Fruit fly (Drosophila melanogaster): ENCODE results near the gene hng3.
A peak's percentile ranks its signal among the peaks of the same experiment; 100 is the strongest.

Gene hng3

dm6 chr3L:699368-700150 lies 55.7 kb downstream of the hng3 start (continued):
- no peak for TF ChIP-seq pan (optimal IDR thresholded peaks at IDR 0.05)

dm6 chr3L:698748-699367 lies 56.4 kb downstream of the hng3 start, which contains the start of gene CG13894:
CG13894 (minus strand) TSS chr3L:699144.
- TF ChIP-seq ey (GFP tag; optimal IDR thresholded peaks at IDR 0.05), result no peak
- TF ChIP-seq Hr78 (GFP tag; optimal IDR thresholded peaks at IDR 0.05), result no peak
- TF ChIP-seq GATAd (GFP tag; optimal IDR thresholded peaks at IDR 0.05), result no peak
- TF ChIP-seq lola (GFP tag; optimal IDR thresholded peaks at IDR 0.05), result no peak
- TF ChIP-seq Dif (GFP tag; optimal IDR thresholded peaks at IDR 0.05; ENCODE audit: partially characterized antibody), result no peak
- no peak for TF ChIP-seq dl (GFP tag; optimal IDR thresholded peaks at IDR 0.05; ENCODE audit: insufficient read depth in 1 of 2, partially characterized antibody in 2 of 2)
- no peak for TF ChIP-seq br (GFP tag; optimal IDR thresholded peaks at IDR 0.05)
- no peak for TF ChIP-seq CG32264 (GFP tag; optimal IDR thresholded peaks at IDR 0.05)
- TF ChIP-seq Vsx2 (GFP tag; optimal IDR thresholded peaks at IDR 0.05; ENCODE audit: partially characterized antibody), result no peak
- no peak for TF ChIP-seq sage (GFP tag; optimal IDR thresholded peaks at IDR 0.05)
- TF ChIP-seq woc (GFP tag; optimal IDR thresholded peaks at IDR 0.05), result no peak
- no peak for TF ChIP-seq sv (GFP tag; optimal IDR thresholded peaks at IDR 0.05)
- no peak for TF ChIP-seq dsf (GFP tag; optimal IDR thresholded peaks at IDR 0.05; ENCODE audit: borderline replicate concordance)
- TF ChIP-seq rgr (GFP tag; optimal IDR thresholded peaks at IDR 0.05), result no peak
- no peak for TF ChIP-seq dmrt93B (GFP tag; optimal IDR thresholded peaks at IDR 0.05)
- TF ChIP-seq Myc (optimal IDR thresholded peaks at IDR 0.05), result no peak
- TF ChIP-seq foxo (GFP tag; optimal IDR thresholded peaks at IDR 0.05), result no peak
- TF ChIP-seq Mio (GFP tag; optimal IDR thresholded peaks at IDR 0.05), result no peak
- no peak for TF ChIP-seq Hr83 (GFP tag; optimal IDR thresholded peaks at IDR 0.05; ENCODE audit: poor library complexity, severe bottlenecking)
- TF ChIP-seq usp (GFP tag; optimal IDR thresholded peaks at IDR 0.05), result no peak

- TF ChIP-seq dsf (GFP tag; optimal IDR thresholded peaks at IDR 0.05; ENCODE audit: borderline replicate concordance) (no peak), CG9705 (GFP tag; optimal IDR thresholded peaks at IDR 0.05) (no peak), Hr78 (GFP tag; optimal IDR thresholded peaks at IDR 0.05) (no peak), rgr (GFP tag; optimal IDR thresholded peaks at IDR 0.05) (no peak), CrebA (GFP tag; optimal IDR thresholded peaks at IDR 0.05; ENCODE audit: borderline replicate concordance) (no peak), tai (GFP tag; optimal IDR thresholded peaks at IDR 0.05) (no peak), fru (GFP tag; optimal IDR thresholded peaks at IDR 0.05) (no peak), Hnf4 (GFP tag; optimal IDR thresholded peaks at IDR 0.05) (no peak), Rel (GFP tag; optimal IDR thresholded peaks at IDR 0.05) (no peak), Rel (tag; optimal IDR thresholded peaks at IDR 0.05) (no peak), Sp1 (GFP tag; optimal IDR thresholded peaks at IDR 0.05) (no peak)
Observed at dm6 chr3L:697724-698123, 57.6 kb downstream of the hng3 start.

- no peak for TF ChIP-seq rgr (GFP tag; optimal IDR thresholded peaks at IDR 0.05)
- TF ChIP-seq h (GFP tag; optimal IDR thresholded peaks at IDR 0.05), result no peak
- TF ChIP-seq Rel (GFP tag; optimal IDR thresholded peaks at IDR 0.05), result no peak
- TF ChIP-seq Rel (tag; optimal IDR thresholded peaks at IDR 0.05), result peak; percentile 86
- TF ChIP-seq ey (GFP tag; optimal IDR thresholded peaks at IDR 0.05), result no peak
Observed at dm6 chr3L:697055-697427, 58.2 kb downstream of the hng3 start.

dm6 chr3L:696404-697054 lies 58.8 kb downstream of the hng3 start:
- TF ChIP-seq dsf (GFP tag; optimal IDR thresholded peaks at IDR 0.05; ENCODE audit: borderline replicate concordance), result peak; percentile 9
- peak; percentile 67 for TF ChIP-seq CG9705 (GFP tag; optimal IDR thresholded peaks at IDR 0.05)
- TF ChIP-seq lola (GFP tag; optimal IDR thresholded peaks at IDR 0.05), result no peak
- TF ChIP-seq jim (GFP tag; optimal IDR thresholded peaks at IDR 0.05), result no peak
- TF ChIP-seq N (GFP tag; optimal IDR thresholded peaks at IDR 0.05), result no peak
- peak; percentile 88 for TF ChIP-seq Sp1 (GFP tag; optimal IDR thresholded peaks at IDR 0.05)
- TF ChIP-seq dl (GFP tag; optimal IDR thresholded peaks at IDR 0.05; ENCODE audit: insufficient read depth in 1 of 2, partially characterized antibody in 2 of 2), result no peak
- TF ChIP-seq dmrt93B (GFP tag; optimal IDR thresholded peaks at IDR 0.05), result peak; percentile 83
- no peak for TF ChIP-seq pan (optimal IDR thresholded peaks at IDR 0.05)
- TF ChIP-seq Hr83 (GFP tag; optimal IDR thresholded peaks at IDR 0.05; ENCODE audit: poor library complexity, severe bottlenecking), result peak; percentile 16
- no peak for TF ChIP-seq Mio (GFP tag; optimal IDR thresholded peaks at IDR 0.05)
- TF ChIP-seq Hnf4 (GFP tag; optimal IDR thresholded peaks at IDR 0.05), result no peak
- no peak for TF ChIP-seq Abd-B (GFP tag; optimal IDR thresholded peaks at IDR 0.05)
- peak; percentile 78 for TF ChIP-seq sage (GFP tag; optimal IDR thresholded peaks at IDR 0.05)
- TF ChIP-seq OdsH (GFP tag; optimal IDR thresholded peaks at IDR 0.05), result peak; percentile 84
- TF ChIP-seq psq (GFP tag; optimal IDR thresholded peaks at IDR 0.05), result peak; percentile 82
- TF ChIP-seq Hr78 (GFP tag; optimal IDR thresholded peaks at IDR 0.05), result no peak
- TF ChIP-seq Rel (GFP tag; optimal IDR thresholded peaks at IDR 0.05), result peak; percentile 82
- no peak for TF ChIP-seq Rel (tag; optimal IDR thresholded peaks at IDR 0.05)
- TF ChIP-seq CrebA (GFP tag; optimal IDR thresholded peaks at IDR 0.05; ENCODE audit: borderline replicate concordance), result no peak
- no peak for TF ChIP-seq brk (GFP tag; optimal IDR thresholded peaks at IDR 0.05)
- peak; percentile 65 for TF ChIP-seq woc (GFP tag; optimal IDR thresholded peaks at IDR 0.05)
- TF ChIP-seq br (GFP tag; optimal IDR thresholded peaks at IDR 0.05), result peak; percentile 67
- peak; percentile 85 for TF ChIP-seq rgr (GFP tag; optimal IDR thresholded peaks at IDR 0.05)
- TF ChIP-seq Jra (GFP tag; optimal IDR thresholded peaks at IDR 0.05), result peak; percentile 37
